Worm (Caenorhabditis elegans) whole organism, L1 larva: Measurements from ENCODE around the gene C48B4.9.

Source experiments
- C04F5.9 ChIP-seq: sonication (generic microtip); optimal IDR thresholded peaks from 2 replicates; lab custom pipeline; 2016; ENCODE audit warnings: missing genetic modification characterization, missing compliant biosample characterization
- C34B4.2 ChIP-seq: sonication (generic microtip); optimal IDR thresholded peaks from 2 replicates; lab custom pipeline; 2017; ENCODE audit warnings: mild to moderate bottlenecking, missing genetic modification characterization, missing compliant biosample characterization
- efl-3 ChIP-seq: fragments of 200-800 bp; sonication (Bioruptor generic); optimal IDR thresholded peaks from 2 replicates; lab custom pipeline; 2018; ENCODE audit warnings: mild to moderate bottlenecking, missing genetic modification characterization, missing compliant biosample characterization
- egl-27 ChIP-seq, 2 experiments: fragments of 150-350 bp in 1 of 2; sonication (generic microtip); optimal IDR thresholded peaks; 3 replicates each; lab custom pipeline; 2017 to 2018; ENCODE audit warnings: missing biosample characterization in 2 of 2, missing genetic modification characterization in 2 of 2, missing genetic modification reagents in 2 of 2
- fos-1 ChIP-seq: fragments of 150-350 bp; optimal IDR thresholded peaks from 2 replicates; lab custom pipeline; 2014; ENCODE audit warnings: missing biosample characterization, missing genetic modification characterization
- mdl-1 ChIP-seq, 2 experiments: fragments of 150-350 bp; optimal IDR thresholded peaks; 2 replicates each; lab custom pipeline; 2014 to 2017; ENCODE audit warnings: missing biosample characterization in 2 of 2, missing genetic modification characterization in 2 of 2, inconsistent platforms in 1 of 2
- nhr-11 ChIP-seq: fragments of 150-350 bp; optimal IDR thresholded peaks from 2 replicates; lab custom pipeline; 2014; ENCODE audit warnings: missing biosample characterization, missing genetic modification characterization
- nhr-76 ChIP-seq: sonication (generic microtip); optimal IDR thresholded peaks from 2 replicates; lab custom pipeline; 2017; ENCODE audit warnings: missing biosample characterization, missing genetic modification characterization
- pag-3 ChIP-seq: sonication (generic microtip); optimal IDR thresholded peaks from 2 replicates; lab custom pipeline; 2017; ENCODE audit warnings: missing genetic modification characterization, mild to moderate bottlenecking, missing compliant biosample characterization, antibody characterized with exemption, borderline replicate concordance; ENCODE audit not compliant: insufficient read depth
- snpc-4 ChIP-seq: fragments of 150-350 bp; optimal IDR thresholded peaks from 2 replicates; lab custom pipeline; 2014; ENCODE audit warnings: missing biosample characterization, missing genetic modification characterization
- sox-4 ChIP-seq: sonication (generic microtip); optimal IDR thresholded peaks from 2 replicates; lab custom pipeline; 2016; ENCODE audit warnings: missing genetic modification characterization, missing compliant biosample characterization

DNA sequence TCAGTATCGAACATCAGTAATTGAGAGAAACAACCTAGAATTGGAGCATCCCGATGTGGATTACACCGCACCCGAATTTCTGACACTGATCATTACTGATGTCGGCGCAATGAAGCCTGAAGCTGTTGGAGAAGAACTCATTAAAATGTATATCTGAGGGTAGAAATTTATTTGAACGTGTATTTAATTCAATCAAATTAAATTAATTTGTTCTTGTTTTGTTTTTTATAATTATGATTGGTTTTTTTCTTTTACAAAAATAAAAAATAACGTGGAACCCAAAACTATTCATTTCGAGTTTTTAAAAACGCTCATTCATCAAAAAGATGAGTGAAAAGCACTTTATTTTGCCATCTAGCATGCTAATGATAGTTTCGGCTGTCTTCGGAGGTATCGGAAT is 19.0 kb downstream of the C48B4.9 start, which contains the start of gene ZK1098.9:
- no peak for TF ChIP-seq C04F5.9 (tag; lab: Kevin White, UChicago)
- TF ChIP-seq egl-27 (tag; optimal IDR thresholded peaks at IDR 0.05; lab: Kevin White, UChicago), result no peak
- TF ChIP-seq nhr-11 (tag; lab: Kevin White, UChicago), result no peak
- TF ChIP-seq efl-3 (GFP tag; lab: Kevin White, UChicago), result no peak
- TF ChIP-seq C34B4.2, result no peak
- TF ChIP-seq fos-1 (tag; lab: Kevin White, UChicago), result no peak
- no peak for TF ChIP-seq pag-3 (tag; lab: Kevin White, UChicago)
- TF ChIP-seq mdl-1 (tag; optimal IDR thresholded peaks at IDR 0.05; lab: Kevin White, UChicago), result no peak
- TF ChIP-seq snpc-4 (tag; lab: Kevin White, UChicago), result no peak
- TF ChIP-seq sox-4 (tag; lab: Kevin White, UChicago), result no peak
- no peak for TF ChIP-seq nhr-76 (tag; lab: Kevin White, UChicago)
